Fruit fly (Drosophila melanogaster) whole organism, embryonic: ENCODE results near the gene Prat.
A peak's percentile ranks its signal among the peaks of the same experiment; 100 is the strongest.

Experiments used
- Bteb2 ChIP-seq: fragments of 200-800 bp; sonication (Bioruptor generic); optimal IDR thresholded peaks from 2 replicates; lab custom pipeline; 2016; ENCODE audit warnings: missing biosample characterization, missing genetic modification characterization
- C15 ChIP-seq: fragments of 200-800 bp; sonication (Bioruptor generic); IDR thresholded peaks from 3 replicates; pipeline ENCODE4 v1.3.6; 2022; ENCODE audit warnings: missing biosample characterization, missing genetic modification characterization
- CG11247 ChIP-seq: fragments of 200-800 bp; sonication (Bioruptor generic); IDR thresholded peaks from 2 replicates; pipeline ENCODE4 v1.3.6; 2022; ENCODE audit warnings: missing biosample characterization, missing genetic modification characterization
- CG12659 ChIP-seq: fragments of 200-800 bp; sonication (Bioruptor generic); optimal IDR thresholded peaks from 3 replicates; lab custom pipeline; 2017; ENCODE audit warnings: mild to moderate bottlenecking, missing biosample characterization, missing genetic modification reagents, missing genetic modification characterization
- CG12744 ChIP-seq: fragments of 200-800 bp; sonication (Bioruptor generic); optimal IDR thresholded peaks from 2 replicates; lab custom pipeline; 2016; ENCODE audit warnings: missing biosample characterization, missing genetic modification characterization
- CG13287 ChIP-seq: fragments of 200-800 bp; sonication (Bioruptor generic); IDR thresholded peaks from 2 replicates; pipeline ENCODE4 v1.3.6; 2022; ENCODE audit warnings: missing biosample characterization, missing genetic modification characterization; ENCODE audit not compliant: partially characterized antibody
- CG13424 ChIP-seq: fragments of 200-800 bp; sonication (Bioruptor generic); optimal IDR thresholded peaks from 2 replicates; lab custom pipeline; 2019; ENCODE audit warnings: missing biosample characterization, mild to moderate bottlenecking, missing genetic modification characterization, moderate library complexity
- CG14965 ChIP-seq: fragments of 200-800 bp; sonication (Bioruptor generic); optimal IDR thresholded peaks from 2 replicates; lab custom pipeline; 2016; ENCODE audit warnings: missing biosample characterization, missing genetic modification characterization, borderline replicate concordance
- CG1603 ChIP-seq: fragments of 200-800 bp; sonication (Bioruptor generic); optimal IDR thresholded peaks from 2 replicates; lab custom pipeline; 2019; ENCODE audit warnings: missing biosample characterization, mild to moderate bottlenecking, missing genetic modification characterization, moderate library complexity
- CG18599 ChIP-seq: fragments of 200-800 bp; sonication (Bioruptor generic); optimal IDR thresholded peaks from 3 replicates; lab custom pipeline; 2017; ENCODE audit warnings: missing biosample characterization, missing genetic modification characterization, mild to moderate bottlenecking, moderate library complexity, missing genetic modification reagents
- CG2202 ChIP-seq: fragments of 200-800 bp; sonication (Bioruptor generic); optimal IDR thresholded peaks from 2 replicates; lab custom pipeline; 2018; ENCODE audit warnings: missing biosample characterization, mild to moderate bottlenecking, missing genetic modification characterization
- CG3407 ChIP-seq: fragments of 200-800 bp; sonication (Bioruptor generic); optimal IDR thresholded peaks from 2 replicates; lab custom pipeline; 2018; ENCODE audit warnings: missing biosample characterization, mild to moderate bottlenecking, missing genetic modification characterization
- CG3726 ChIP-seq: fragments of 200-800 bp; sonication (Bioruptor generic); IDR thresholded peaks from 3 replicates; pipeline ENCODE4, ENCODE4 v1.3.6; 2022; ENCODE audit warnings: missing biosample characterization, missing genetic modification characterization
- CG4820 ChIP-seq: fragments of 200-800 bp; sonication (Bioruptor generic); optimal IDR thresholded peaks from 3 replicates; lab custom pipeline; 2016; ENCODE audit warnings: missing biosample characterization, missing genetic modification characterization
- CG5180 ChIP-seq: fragments of 200-800 bp; sonication (Bioruptor generic); optimal IDR thresholded peaks from 3 replicates; lab custom pipeline; 2017; ENCODE audit warnings: missing biosample characterization, missing genetic modification characterization, mild to moderate bottlenecking, moderate library complexity, missing genetic modification reagents
- CG8281 ChIP-seq: fragments of 200-800 bp; sonication (Bioruptor generic); optimal IDR thresholded peaks from 2 replicates; lab custom pipeline; 2018; ENCODE audit warnings: missing biosample characterization, mild to moderate bottlenecking, missing genetic modification characterization, moderate library complexity
- CG9609 ChIP-seq: fragments of 200-800 bp; sonication (Bioruptor generic); optimal IDR thresholded peaks from 3 replicates; lab custom pipeline; 2016; ENCODE audit warnings: missing biosample characterization, missing genetic modification characterization
- CG9817 ChIP-seq: fragments of 200-800 bp; sonication (Bioruptor generic); optimal IDR thresholded peaks from 2 replicates; lab custom pipeline; 2018; ENCODE audit warnings: missing biosample characterization, mild to moderate bottlenecking, missing genetic modification characterization, moderate library complexity
- CkIIα-i1 ChIP-seq: fragments of 200-800 bp; sonication (Bioruptor generic); IDR thresholded peaks from 2 replicates; pipeline ENCODE4 v1.3.6; 2022; ENCODE audit warnings: missing biosample characterization, missing genetic modification characterization
- CoRest ChIP-seq: fragments of 200-800 bp; sonication (Bioruptor generic); optimal IDR thresholded peaks from 3 replicates; lab custom pipeline; 2018; ENCODE audit warnings: missing biosample characterization, mild to moderate bottlenecking, missing genetic modification characterization, moderate library complexity
- Doc3 ChIP-seq: fragments of 200-800 bp; sonication (Bioruptor generic); IDR thresholded peaks from 3 replicates; pipeline ENCODE4 v1.3.6; 2022; ENCODE audit warnings: missing biosample characterization, missing genetic modification characterization; ENCODE audit not compliant: partially characterized antibody
- ERR ChIP-seq: fragments of 200-800 bp; sonication (Bioruptor generic); optimal IDR thresholded peaks from 2 replicates; lab custom pipeline; 2016; ENCODE audit warnings: missing biosample characterization, missing genetic modification characterization
- Gug ChIP-seq: fragments of 200-800 bp; sonication (Bioruptor generic); IDR thresholded peaks from 4 replicates; pipeline ENCODE4 v1.3.6; 2022; ENCODE audit warnings: missing biosample characterization, missing genetic modification characterization
- HmgD ChIP-seq: fragments of 200-800 bp; sonication (Bioruptor generic); optimal IDR thresholded peaks from 3 replicates; lab custom pipeline; 2016; ENCODE audit warnings: missing biosample characterization, missing genetic modification characterization
- MBD-R2 ChIP-seq: fragments of 200-800 bp; sonication (Bioruptor generic); IDR thresholded peaks from 2 replicates; pipeline ENCODE4 v1.3.6; 2022; ENCODE audit warnings: missing biosample characterization, missing genetic modification characterization
- Myb ChIP-seq: fragments of 200-800 bp; sonication (Bioruptor generic); optimal IDR thresholded peaks from 2 replicates; lab custom pipeline; 2016; ENCODE audit warnings: missing biosample characterization, missing genetic modification characterization
- NC2α ChIP-seq: fragments of 200-800 bp; sonication (Bioruptor generic); optimal IDR thresholded peaks from 2 replicates; lab custom pipeline; 2016; ENCODE audit warnings: missing biosample characterization, missing genetic modification characterization
- NfI ChIP-seq: fragments of 200-800 bp; sonication (Bioruptor generic); optimal IDR thresholded peaks from 3 replicates; lab custom pipeline; 2018; ENCODE audit warnings: missing biosample characterization, mild to moderate bottlenecking, missing genetic modification characterization, moderate library complexity
- PHDP ChIP-seq: fragments of 200-800 bp; sonication (Bioruptor generic); optimal IDR thresholded peaks from 3 replicates; lab custom pipeline; 2018; ENCODE audit warnings: missing biosample characterization, mild to moderate bottlenecking, missing genetic modification characterization, moderate library complexity
- Ptx1 ChIP-seq: fragments of 200-800 bp; sonication (Bioruptor generic); IDR thresholded peaks from 2 replicates; pipeline ENCODE4 v1.3.6; 2022; ENCODE audit warnings: missing biosample characterization, missing genetic modification characterization
- az2 ChIP-seq: fragments of 200-800 bp; sonication (Bioruptor generic); optimal IDR thresholded peaks from 3 replicates; lab custom pipeline; 2016; ENCODE audit warnings: missing biosample characterization, missing genetic modification characterization
- bcd ChIP-seq: fragments of 200-800 bp; sonication (Bioruptor generic); optimal IDR thresholded peaks from 2 replicates; lab custom pipeline; 2017; ENCODE audit warnings: missing biosample characterization, mild to moderate bottlenecking, missing genetic modification characterization
- bsh ChIP-seq, 2 experiments: fragments of 200-800 bp; sonication (Bioruptor generic); optimal IDR thresholded peaks; 2 replicates each; lab custom pipeline; 2017 to 2018; ENCODE audit warnings: mild to moderate bottlenecking in 2 of 2, missing biosample characterization in 2 of 2, missing genetic modification characterization in 2 of 2, moderate library complexity in 1 of 2
- dan ChIP-seq: fragments of 200-800 bp; sonication (Bioruptor generic); IDR thresholded peaks from 2 replicates; pipeline ENCODE4 v1.3.6; 2022; ENCODE audit warnings: missing biosample characterization, missing genetic modification characterization
- en ChIP-seq: fragments of 200-800 bp; sonication (Bioruptor generic); optimal IDR thresholded peaks from 2 replicates; lab custom pipeline; 2016; ENCODE audit warnings: missing biosample characterization, missing genetic modification characterization
- esg ChIP-seq: fragments of 200-800 bp; sonication (Bioruptor generic); conservative IDR thresholded peaks from 2 replicates; pipeline ENCODE4 v1.3.6; 2022; ENCODE audit warnings: missing biosample characterization, missing genetic modification characterization
- gfzf ChIP-seq: fragments of 200-800 bp; sonication (Bioruptor generic); optimal IDR thresholded peaks from 2 replicates; lab custom pipeline; 2016; ENCODE audit warnings: missing biosample characterization, mild to moderate bottlenecking, missing genetic modification characterization, moderate library complexity
- gt ChIP-seq: fragments of 200-800 bp; sonication (Bioruptor generic); IDR thresholded peaks from 2 replicates; pipeline ENCODE4 v1.3.6; 2022; ENCODE audit warnings: missing biosample characterization, missing genetic modification characterization
- kay ChIP-seq: fragments of 200-800 bp; sonication (Bioruptor generic); optimal IDR thresholded peaks from 2 replicates; lab custom pipeline; 2016; ENCODE audit warnings: missing biosample characterization, missing genetic modification characterization
- lola ChIP-seq, 3 experiments: fragments of >200 bp in 2 of 3; fragments of 200-800 bp in 1 of 3; sonication (Bioruptor generic) in 1 of 3; optimal IDR thresholded peaks; 2 replicates each; lab custom pipeline; 2017 to 2019; ENCODE audit warnings: missing biosample characterization in 3 of 3, missing genetic modification characterization in 3 of 3, mild to moderate bottlenecking in 1 of 3, moderate library complexity in 1 of 3
- mld ChIP-seq: fragments of 200-800 bp; sonication (Bioruptor generic); IDR thresholded peaks from 3 replicates; pipeline ENCODE4 v1.3.6; 2022; ENCODE audit warnings: missing biosample characterization, missing genetic modification characterization; ENCODE audit not compliant: partially characterized antibody
- nerfin-1 ChIP-seq: fragments of 200-800 bp; sonication (Bioruptor generic); optimal IDR thresholded peaks from 3 replicates; lab custom pipeline; 2019; ENCODE audit warnings: missing biosample characterization, mild to moderate bottlenecking, missing genetic modification characterization, moderate library complexity
- nmo ChIP-seq: fragments of 200-800 bp; sonication (Bioruptor generic); optimal IDR thresholded peaks from 2 replicates; lab custom pipeline; 2018; ENCODE audit warnings: missing biosample characterization, mild to moderate bottlenecking, missing genetic modification characterization, moderate library complexity
- row ChIP-seq: fragments of 200-800 bp; sonication (Bioruptor generic); IDR thresholded peaks from 3 replicates; pipeline ENCODE4 v1.3.6; 2022; ENCODE audit warnings: missing biosample characterization, missing genetic modification characterization
- sens ChIP-seq: fragments of 200-800 bp; sonication (Bioruptor generic); peaks from one replicate; lab custom pipeline; 2016; ENCODE audit warnings: missing biosample characterization, missing genetic modification characterization
- sob ChIP-seq: fragments of 200-800 bp; sonication (Bioruptor generic); IDR thresholded peaks from 2 replicates; pipeline ENCODE4 v1.3.6; 2022; ENCODE audit warnings: missing biosample characterization, missing genetic modification characterization
- trem ChIP-seq: fragments of 200-800 bp; optimal IDR thresholded peaks from 3 replicates; lab custom pipeline; 2019; ENCODE audit warnings: missing biosample characterization, mild to moderate bottlenecking, missing genetic modification characterization, moderate library complexity
- trh ChIP-seq: fragments of 200-800 bp; sonication (Bioruptor generic); optimal IDR thresholded peaks from 2 replicates; lab custom pipeline; 2016; ENCODE audit warnings: missing biosample characterization, missing genetic modification characterization
- twi ChIP-seq: fragments of 200-800 bp; optimal IDR thresholded peaks from 2 replicates; lab custom pipeline; 2019; ENCODE audit warnings: missing biosample characterization, mild to moderate bottlenecking, missing genetic modification characterization, moderate library complexity
- vnd ChIP-seq: fragments of 200-800 bp; sonication (Bioruptor generic); IDR thresholded peaks from 3 replicates; pipeline ENCODE4 v1.3.6; 2022; ENCODE audit warnings: missing biosample characterization, missing genetic modification characterization; ENCODE audit not compliant: partially characterized antibody
- yki ChIP-seq: fragments of >200 bp; optimal IDR thresholded peaks from 3 replicates; lab custom pipeline; 2018

The Prat gene

dm6 chr3R:7913139-7913538 lies 1.6 kb upstream of the Prat start, which contains the start of gene Rfk (continued):
- TF ChIP-seq CG13287 (GFP tag; lab: Robert Waterston, UW), result peak; percentile 45; the same call in 1 of the 2 replicates
- TF ChIP-seq yki, result no peak
- no peak for TF ChIP-seq trh (GFP tag; lab: Kevin White, UChicago)
- TF ChIP-seq vnd, result no peak
- peak; percentile 99 for TF ChIP-seq trem (tag; lab: Kevin White, UChicago)
- TF ChIP-seq twi, result no peak
- TF ChIP-seq dan (GFP tag; lab: Robert Waterston, UW), result no peak
- TF ChIP-seq nerfin-1 (tag; lab: Kevin White, UChicago), result no peak
- TF ChIP-seq CG2202, result no peak
- TF ChIP-seq PHDP, result no peak
- no peak for TF ChIP-seq CG14965 (GFP tag; lab: Kevin White, UChicago)
- TF ChIP-seq nmo (GFP tag; lab: Kevin White, UChicago), result peak; percentile 35
- peak; percentile 24 for TF ChIP-seq kay (GFP tag; lab: Kevin White, UChicago)
- TF ChIP-seq Gug (GFP tag; lab: Robert Waterston, UW), result no peak
- TF ChIP-seq CG13424 (tag; lab: Kevin White, UChicago), result peak; percentile 47
- no peak for TF ChIP-seq sob (GFP tag; lab: Robert Waterston, UW)
- peak; percentile 68 for TF ChIP-seq row (GFP tag; lab: Robert Waterston, UW)
- TF ChIP-seq MBD-R2 (GFP tag; lab: Robert Waterston, UW), result peak; percentile 91
- TF ChIP-seq Myb (GFP tag; lab: Kevin White, UChicago), result peak; percentile 33
- TF ChIP-seq NfI (GFP tag; lab: Kevin White, UChicago), result no peak
- TF ChIP-seq Bteb2, result peak; percentile 36
- peak; percentile 36 for TF ChIP-seq CG12659 (GFP tag; lab: Kevin White, UChicago)
- TF ChIP-seq CoRest (tag; lab: Kevin White, UChicago), result peak; percentile 31
- no peak for TF ChIP-seq CG18599
- TF ChIP-seq gfzf (GFP tag; lab: Kevin White, UChicago), result peak; percentile 2
- TF ChIP-seq ERR, result no peak
- TF ChIP-seq CG3726 (GFP tag; lab: Robert Waterston, UW), result no peak
- no peak for TF ChIP-seq CG9609 (GFP tag; lab: Kevin White, UChicago)
- no peak for TF ChIP-seq CG4820
- TF ChIP-seq az2 (GFP tag; lab: Kevin White, UChicago), result peak; percentile 21
- no peak for TF ChIP-seq CG12744 (GFP tag; lab: Kevin White, UChicago)
- peak; percentile 44; the same call in 1 of the 3 replicates for TF ChIP-seq Doc3 (GFP tag; lab: Robert Waterston, UW)
- TF ChIP-seq C15 (GFP tag; lab: Robert Waterston, UW), result no peak
- TF ChIP-seq lola (GFP tag; optimal IDR thresholded peaks at IDR 0.05; lab: Kevin White, UChicago), result no peak
- TF ChIP-seq bsh (GFP tag; optimal IDR thresholded peaks at IDR 0.05; lab: Kevin White, UChicago), result peak in 1 of 2 experiments; percentile 28
- TF ChIP-seq CG9817 (tag; lab: Kevin White, UChicago), result peak; percentile 9
- TF ChIP-seq CG5180 (GFP tag; lab: Kevin White, UChicago), result no peak
- TF ChIP-seq gt (GFP tag; lab: Robert Waterston, UW), result no peak
- no peak for TF ChIP-seq mld
- TF ChIP-seq bcd (GFP tag; lab: Kevin White, UChicago), result no peak
- peak; percentile 2 for TF ChIP-seq HmgD
- TF ChIP-seq Ptx1 (GFP tag; lab: Robert Waterston, UW), result 0 out of 2 replicates have a peak, but pooled peaks have one; percentile 28
- TF ChIP-seq NC2α (GFP tag; lab: Kevin White, UChicago), result no peak
- TF ChIP-seq CG11247 (GFP tag; lab: Robert Waterston, UW), result no peak
- no peak for TF ChIP-seq CG8281
- TF ChIP-seq CG3407 (GFP tag; lab: Kevin White, UChicago), result no peak
- TF ChIP-seq en (GFP tag; lab: Kevin White, UChicago), result no peak
- peak; percentile 53 for TF ChIP-seq CG1603
- no peak for TF ChIP-seq esg (GFP tag; lab: Robert Waterston, UW)
- TF ChIP-seq CkIIα-i1 (GFP tag; lab: Robert Waterston, UW), result no peak
- no peak for TF ChIP-seq sens
